Worm (Caenorhabditis elegans) whole organism, L3 larva: ENCODE results near the gene mccc-1.

ENCODE experiments used
- ceh-9 ChIP-seq: sonication (generic microtip); optimal IDR thresholded peaks from 2 replicates; lab custom pipeline; 2018; ENCODE audit warnings: missing biosample characterization, missing genetic modification characterization
- elt-3 ChIP-seq, 3 experiments: fragments of 150-350 bp in 1 of 3; sonication (generic microtip) in 2 of 3; optimal IDR thresholded peaks; 2 replicates in 2 of 3; 4 replicates in 1 of 3; lab custom pipeline; 2014 to 2017; ENCODE audit warnings: missing biosample characterization in 3 of 3, missing genetic modification characterization in 3 of 3
- nhr-237 ChIP-seq: fragments of 150-350 bp; optimal IDR thresholded peaks from 2 replicates; lab custom pipeline; 2014; ENCODE audit warnings: missing biosample characterization, missing genetic modification characterization

DNA sequence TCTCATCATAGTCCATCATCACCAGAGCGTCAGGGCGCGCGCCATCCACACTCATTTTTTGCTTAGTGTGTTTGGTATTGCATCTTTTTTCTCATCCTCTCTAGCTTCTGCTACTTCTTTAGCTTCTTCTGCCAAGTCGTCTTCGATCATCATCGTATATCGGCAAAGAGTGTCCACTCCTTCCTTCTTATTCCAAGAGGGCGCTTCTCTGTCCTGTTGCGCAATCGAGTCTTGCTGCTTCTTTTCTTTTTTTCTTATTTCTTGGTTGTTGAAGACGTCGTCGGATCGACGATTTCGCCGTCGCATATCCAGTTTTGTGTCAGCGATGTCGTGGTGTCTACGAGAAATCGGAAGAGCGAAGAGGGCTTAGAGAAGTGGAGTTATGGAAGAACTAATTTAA lies 28.7 kb downstream of the mccc-1 start:
- TF ChIP-seq nhr-237 (no peak), ceh-9 (tag; lab: Kevin White, UChicago) (no peak), elt-3 (tag; optimal IDR thresholded peaks at IDR 0.05; lab: Kevin White, UChicago) (no peak)
